Worm (Caenorhabditis elegans) whole organism, L3 larva: ENCODE data around the gene clec-247.

Experiments
- R02D3.7 ChIP-seq: fragments of 150-350 bp; optimal IDR thresholded peaks from 2 replicates; lab custom pipeline; 2014; ENCODE audit warnings: missing biosample characterization, missing genetic modification characterization
- aly-2 ChIP-seq: fragments of 150-350 bp; optimal IDR thresholded peaks from 2 replicates; lab custom pipeline; 2014; ENCODE audit warnings: missing biosample characterization, missing genetic modification characterization
- ama-1 ChIP-seq: fragments of 150-350 bp; optimal IDR thresholded peaks from 2 replicates; lab custom pipeline; 2018
- ceh-28 ChIP-seq: fragments of 150-350 bp; optimal IDR thresholded peaks from 2 replicates; lab custom pipeline; 2014; ENCODE audit warnings: missing biosample characterization, missing genetic modification reagents, missing genetic modification characterization
- ceh-82 ChIP-seq: fragments of 150-350 bp; optimal IDR thresholded peaks from 2 replicates; lab custom pipeline; 2014; ENCODE audit warnings: missing biosample characterization, missing genetic modification characterization
- ceh-9 ChIP-seq: sonication (generic microtip); optimal IDR thresholded peaks from 2 replicates; lab custom pipeline; 2018; ENCODE audit warnings: missing biosample characterization, missing genetic modification characterization
- daf-12 ChIP-seq: fragments of 150-350 bp; optimal IDR thresholded peaks from 2 replicates; lab custom pipeline; 2014; ENCODE audit warnings: missing biosample characterization, missing genetic modification reagents, missing genetic modification characterization
- egl-5 ChIP-seq: fragments of 150-350 bp; optimal IDR thresholded peaks from 2 replicates; lab custom pipeline; 2017; ENCODE audit warnings: missing biosample characterization, missing genetic modification reagents, missing genetic modification characterization, inconsistent platforms
- elt-1 ChIP-seq: fragments of 150-350 bp; optimal IDR thresholded peaks from 2 replicates; lab custom pipeline; 2014; ENCODE audit warnings: missing biosample characterization, missing genetic modification characterization
- elt-2 ChIP-seq: sonication (generic microtip); optimal IDR thresholded peaks from 2 replicates; lab custom pipeline; 2016; ENCODE audit warnings: missing genetic modification reagents, mild to moderate bottlenecking, missing genetic modification characterization, missing compliant biosample characterization
- elt-3 ChIP-seq, 3 experiments: fragments of 150-350 bp in 1 of 3; sonication (generic microtip) in 2 of 3; optimal IDR thresholded peaks; 2 replicates in 2 of 3; 4 replicates in 1 of 3; lab custom pipeline; 2014 to 2017; ENCODE audit warnings: missing biosample characterization in 3 of 3, missing genetic modification characterization in 3 of 3
- eor-1 ChIP-seq, 2 experiments: fragments of 150-350 bp; optimal IDR thresholded peaks; 2 replicates each; lab custom pipeline; 2014 to 2018; ENCODE audit warnings: missing biosample characterization in 2 of 2, missing genetic modification characterization in 2 of 2
- fkh-10 ChIP-seq: sonication (generic microtip); optimal IDR thresholded peaks from 2 replicates; lab custom pipeline; 2017; ENCODE audit warnings: missing biosample characterization, missing genetic modification reagents, missing genetic modification characterization
- fkh-2 ChIP-seq: fragments of 150-350 bp; optimal IDR thresholded peaks from 2 replicates; lab custom pipeline; 2014; ENCODE audit warnings: missing biosample characterization, missing genetic modification reagents, missing genetic modification characterization
- hmg-11 ChIP-seq: sonication (generic microtip); optimal IDR thresholded peaks from 2 replicates; lab custom pipeline; 2016; ENCODE audit warnings: missing genetic modification characterization, missing compliant biosample characterization
- jun-1 ChIP-seq: fragments of 150-350 bp; optimal IDR thresholded peaks from 2 replicates; lab custom pipeline; 2014; ENCODE audit warnings: missing biosample characterization, missing genetic modification reagents, missing genetic modification characterization
- lin-15B ChIP-seq: fragments of 150-350 bp; optimal IDR thresholded peaks from 2 replicates; lab custom pipeline; 2014; ENCODE audit warnings: missing biosample characterization, missing genetic modification characterization
- lsy-12 ChIP-seq: sonication (generic microtip); optimal IDR thresholded peaks from 2 replicates; lab custom pipeline; 2016; ENCODE audit warnings: mild to moderate bottlenecking, missing genetic modification characterization, missing compliant biosample characterization
- mdl-1 ChIP-seq: fragments of 150-350 bp; optimal IDR thresholded peaks from 2 replicates; lab custom pipeline; 2014; ENCODE audit warnings: missing biosample characterization, missing genetic modification characterization
- nfya-1 ChIP-seq: sonication (generic microtip); optimal IDR thresholded peaks from 2 replicates; lab custom pipeline; 2017; ENCODE audit warnings: missing genetic modification characterization, mild to moderate bottlenecking, missing compliant biosample characterization, antibody characterized with exemption, moderate library complexity; ENCODE audit not compliant: insufficient read depth
- nhr-11 ChIP-seq: fragments of 150-350 bp; optimal IDR thresholded peaks from 2 replicates; lab custom pipeline; 2014; ENCODE audit warnings: missing biosample characterization, missing genetic modification characterization
- nhr-23 ChIP-seq: fragments of 150-350 bp; optimal IDR thresholded peaks from 2 replicates; lab custom pipeline; 2014; ENCODE audit warnings: missing biosample characterization, missing genetic modification reagents, missing genetic modification characterization
- nhr-237 ChIP-seq: fragments of 150-350 bp; optimal IDR thresholded peaks from 2 replicates; lab custom pipeline; 2014; ENCODE audit warnings: missing biosample characterization, missing genetic modification characterization
- nhr-25 ChIP-seq: sonication (generic microtip); optimal IDR thresholded peaks from 2 replicates; lab custom pipeline; 2017; ENCODE audit warnings: missing biosample characterization, missing genetic modification characterization
- nhr-28 ChIP-seq: fragments of 150-350 bp; optimal IDR thresholded peaks from 2 replicates; lab custom pipeline; 2014; ENCODE audit warnings: missing biosample characterization, missing genetic modification characterization
- nhr-43 ChIP-seq: sonication (generic microtip); optimal IDR thresholded peaks from 2 replicates; lab custom pipeline; 2016; ENCODE audit warnings: mild to moderate bottlenecking, missing genetic modification characterization, missing compliant biosample characterization; ENCODE audit not compliant: poor library complexity, severe bottlenecking
- nhr-67 ChIP-seq: fragments of 150-350 bp; optimal IDR thresholded peaks from 2 replicates; lab custom pipeline; 2014; ENCODE audit warnings: missing biosample characterization, missing genetic modification characterization
- nhr-76 ChIP-seq: fragments of 150-350 bp; sonication (generic microtip); optimal IDR thresholded peaks from 5 replicates; lab custom pipeline; 2014; ENCODE audit warnings: missing biosample characterization, missing genetic modification characterization
- nhr-77 ChIP-seq: fragments of 150-350 bp; optimal IDR thresholded peaks from 2 replicates; lab custom pipeline; 2014; ENCODE audit warnings: missing biosample characterization, missing genetic modification characterization
- pqm-1 ChIP-seq: fragments of 150-350 bp; optimal IDR thresholded peaks from 2 replicates; lab custom pipeline; 2017; ENCODE audit warnings: missing biosample characterization, missing genetic modification characterization, inconsistent platforms
- sea-2 ChIP-seq: fragments of 150-350 bp; sonication (generic microtip); optimal IDR thresholded peaks from 4 replicates; lab custom pipeline; 2014; ENCODE audit warnings: missing biosample characterization, missing genetic modification reagents, missing genetic modification characterization
- skn-1 ChIP-seq: fragments of 150-350 bp; optimal IDR thresholded peaks from 2 replicates; lab custom pipeline; 2014; ENCODE audit warnings: missing biosample characterization, missing genetic modification characterization
- snpc-4 ChIP-seq: fragments of 150-350 bp; optimal IDR thresholded peaks from 2 replicates; lab custom pipeline; 2014; ENCODE audit warnings: missing biosample characterization, missing genetic modification characterization
- tbx-2 ChIP-seq: sonication (generic microtip); optimal IDR thresholded peaks from 2 replicates; lab custom pipeline; 2016; ENCODE audit warnings: mild to moderate bottlenecking, missing genetic modification characterization, missing compliant biosample characterization
- unc-39 ChIP-seq: sonication (generic microtip); optimal IDR thresholded peaks from 4 replicates; lab custom pipeline; 2017; ENCODE audit warnings: missing biosample characterization, missing genetic modification characterization
- unc-62 ChIP-seq: fragments of 150-350 bp; sonication (generic microtip); optimal IDR thresholded peaks from 4 replicates; lab custom pipeline; 2014; ENCODE audit warnings: missing biosample characterization, missing genetic modification reagents, missing genetic modification characterization
- zag-1 ChIP-seq: fragments of 150-350 bp; optimal IDR thresholded peaks from 2 replicates; lab custom pipeline; 2014; ENCODE audit warnings: missing biosample characterization, missing genetic modification characterization
- ztf-4 ChIP-seq: fragments of 150-350 bp; optimal IDR thresholded peaks from 2 replicates; lab custom pipeline; 2014; ENCODE audit warnings: missing biosample characterization, missing genetic modification characterization

The clec-247 gene

DNA sequence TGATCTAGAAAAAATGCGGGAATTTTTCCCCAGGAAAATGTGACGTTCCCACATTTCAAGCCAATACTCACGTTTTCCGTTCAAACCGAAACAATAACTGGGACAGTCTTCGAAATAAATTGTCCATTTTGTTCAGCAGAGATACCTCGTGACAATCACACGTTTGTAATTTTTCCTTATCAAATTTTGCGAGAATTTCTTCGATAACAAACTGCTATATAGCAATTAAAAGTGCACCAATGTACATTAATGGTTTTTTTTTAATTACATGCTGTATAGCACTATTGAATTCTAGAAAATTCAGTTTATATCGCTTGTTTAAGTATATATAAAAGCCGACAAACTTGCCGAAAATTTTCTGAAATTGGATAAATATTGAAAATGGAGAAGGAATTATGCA lies 16.5 kb upstream of the clec-247 start, which contains the start of gene R10E8.6:
TSS of gene R10E8.6 (minus strand) at position 154 of the 400 bp plus-strand sequence.
- peak; percentile 90 for TF ChIP-seq elt-2
- TF ChIP-seq pqm-1 (tag; lab: Kevin White, UChicago), result peak; percentile 70
- no peak for TF ChIP-seq elt-3 (tag; optimal IDR thresholded peaks at IDR 0.05; lab: Kevin White, UChicago)
- TF ChIP-seq jun-1, result peak; percentile 21

DNA sequence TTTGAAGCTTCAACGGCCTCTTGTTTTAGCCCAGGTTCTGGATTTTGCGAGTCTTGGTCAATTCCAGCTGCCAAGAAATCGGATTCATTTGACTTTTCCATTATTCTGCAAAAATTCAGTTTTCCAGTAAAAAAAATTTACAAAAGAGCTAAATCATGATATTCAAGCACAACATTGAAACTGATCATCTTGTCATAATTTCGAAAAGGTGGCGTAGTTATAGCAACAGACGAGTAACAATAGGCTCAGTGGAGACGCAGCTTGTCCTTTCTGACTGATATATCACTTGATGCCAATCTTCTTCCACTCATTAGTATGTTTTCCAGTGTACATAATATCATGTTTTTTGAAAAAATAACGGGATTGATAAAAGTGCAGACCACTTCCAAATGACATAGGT lies 14.0 kb upstream of the clec-247 start, which contains the start of gene fbxa-213:
TSS of gene fbxa-213 (minus strand) at position 101 of the 400 bp plus-strand sequence.
- TF ChIP-seq nhr-28, result no peak
- no peak for TF ChIP-seq elt-2
- TF ChIP-seq tbx-2 (tag; lab: Kevin White, UChicago), result no peak
- TF ChIP-seq nhr-67, result no peak
- no peak for TF ChIP-seq snpc-4
- TF ChIP-seq sea-2 (GFP tag; lab: Kevin White, UChicago), result no peak
- no peak for TF ChIP-seq nhr-237 (tag; lab: Kevin White, UChicago)
- no peak for TF ChIP-seq nhr-76
- TF ChIP-seq R02D3.7 (tag; lab: Kevin White, UChicago), result no peak
- TF ChIP-seq nfya-1 (tag; lab: Kevin White, UChicago), result no peak
- no peak for TF ChIP-seq eor-1 (tag; optimal IDR thresholded peaks at IDR 0.05; lab: Kevin White, UChicago)
- no peak for TF ChIP-seq ceh-28
- TF ChIP-seq fkh-10 (GFP tag; lab: Kevin White, UChicago), result no peak
- no peak for TF ChIP-seq elt-3 (tag; optimal IDR thresholded peaks at IDR 0.05; lab: Kevin White, UChicago)
- TF ChIP-seq unc-62, result no peak
- TF ChIP-seq zag-1 (tag; lab: Kevin White, UChicago), result no peak
- no peak for TF ChIP-seq elt-1 (tag; lab: Kevin White, UChicago)
- no peak for TF ChIP-seq egl-5 (tag; lab: Kevin White, UChicago)
- TF ChIP-seq nhr-77 (tag; lab: Kevin White, UChicago), result no peak

DNA sequence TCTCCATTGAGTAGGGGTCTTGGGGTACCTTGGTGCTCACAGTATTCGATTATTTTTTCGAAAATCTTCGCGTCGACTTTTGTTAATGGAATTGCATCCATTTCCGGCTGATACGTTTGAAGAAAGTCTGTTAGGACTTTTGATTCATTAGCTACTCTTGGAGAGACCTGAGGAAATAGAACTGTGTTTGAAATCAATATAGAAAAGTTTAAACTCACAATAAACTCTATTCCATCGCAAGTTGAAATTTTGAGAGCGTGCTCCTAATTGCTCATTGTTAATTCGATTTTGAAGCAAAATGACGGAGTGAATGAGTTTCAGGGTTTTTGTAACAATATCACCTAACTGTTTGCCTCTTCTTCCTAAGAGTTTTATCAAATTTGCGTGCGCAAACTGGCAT lies 12.8 kb upstream of the clec-247 start, which contains the start of gene skr-6:
TSS of gene skr-6 (minus strand) at position 101 of the 400 bp plus-strand sequence.
- TF ChIP-seq ceh-9 (tag; lab: Kevin White, UChicago) (no peak), nhr-25 (tag; lab: Kevin White, UChicago) (no peak), nhr-23 (tag; lab: Kevin White, UChicago) (no peak), daf-12 (tag; lab: Kevin White, UChicago) (no peak), aly-2 (no peak), nhr-67 (no peak), skn-1 (tag; lab: Kevin White, UChicago) (no peak), nfya-1 (tag; lab: Kevin White, UChicago) (no peak), egl-5 (tag; lab: Kevin White, UChicago) (no peak), nhr-11 (tag; lab: Kevin White, UChicago) (no peak)
- TF ChIP-seq, all 47 proteins: peak for 0

DNA sequence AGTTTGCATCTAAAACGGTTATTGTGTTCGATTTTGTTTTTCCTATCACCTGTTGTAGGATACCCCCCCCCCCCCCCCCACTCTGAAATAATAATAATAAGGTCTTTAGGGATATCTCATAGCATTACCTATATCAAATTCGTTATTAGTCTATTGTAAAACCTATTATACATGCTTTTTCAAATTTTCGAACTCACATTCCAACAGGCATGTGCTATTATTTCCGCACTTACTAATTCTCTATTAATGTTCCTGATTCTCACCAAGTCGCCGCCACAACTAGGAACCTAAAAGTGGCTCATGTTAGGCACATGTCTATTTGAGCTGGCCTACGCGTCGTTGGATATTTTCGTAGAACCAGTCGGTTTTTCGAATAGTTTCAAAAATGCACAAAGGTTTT lies 12.3 kb upstream of the clec-247 start, which contains the start of gene Y37H2C.4:
TSS of gene Y37H2C.4 (plus strand) at position 301 of the 400 bp plus-strand sequence.
- TF ChIP-seq elt-1 (tag; lab: Kevin White, UChicago), result no peak
- no peak for TF ChIP-seq daf-12 (tag; lab: Kevin White, UChicago)
- no peak for TF ChIP-seq ceh-28
- no peak for TF ChIP-seq ztf-4 (tag; lab: Kevin White, UChicago)
- no peak for TF ChIP-seq fkh-2 (tag; lab: Kevin White, UChicago)
- no peak for TF ChIP-seq lsy-12 (tag; lab: Kevin White, UChicago)
- no peak for TF ChIP-seq sea-2 (GFP tag; lab: Kevin White, UChicago)
- TF ChIP-seq nhr-76, result no peak
- TF ChIP-seq fkh-10 (GFP tag; lab: Kevin White, UChicago), result no peak
- no peak for TF ChIP-seq jun-1
- TF ChIP-seq nhr-67, result no peak
- no peak for TF ChIP-seq ceh-82 (tag; lab: Kevin White, UChicago)
- no peak for TF ChIP-seq lin-15B (tag; lab: Kevin White, UChicago)
- TF ChIP-seq, all 47 proteins: peak for 0

DNA sequence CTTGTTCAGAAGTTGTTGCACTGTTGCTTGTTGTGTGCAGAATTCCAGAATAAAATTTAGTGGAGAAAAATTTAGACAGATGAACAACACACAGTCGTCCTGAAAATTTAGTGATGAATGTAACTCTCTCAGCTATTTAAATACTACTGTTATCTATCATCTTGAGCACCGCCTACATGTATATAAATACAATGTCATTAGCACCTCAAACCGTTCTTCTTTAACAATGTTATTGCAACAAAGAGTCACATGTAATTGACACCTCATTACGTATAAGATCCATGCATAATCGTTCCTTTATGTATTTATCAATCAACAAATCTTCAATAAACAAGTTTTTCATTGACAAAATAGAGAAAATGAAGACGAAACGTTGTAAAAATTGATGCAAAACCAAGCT lies 1.9 kb upstream of the clec-247 start, which contains the start of gene Y51A2A.16:
TSS of gene Y51A2A.16 (minus strand) at position 101 of the 400 bp plus-strand sequence.
- TF ChIP-seq sea-2 (GFP tag; lab: Kevin White, UChicago), result no peak
- no peak for TF ChIP-seq nfya-1 (tag; lab: Kevin White, UChicago)
- TF ChIP-seq hmg-11 (tag; lab: Kevin White, UChicago), result no peak
- TF ChIP-seq ama-1 (lab: Kevin White, UChicago), result no peak
- no peak for TF ChIP-seq nhr-43 (tag; lab: Kevin White, UChicago)
- TF ChIP-seq ztf-4 (tag; lab: Kevin White, UChicago), result no peak
- TF ChIP-seq elt-1 (tag; lab: Kevin White, UChicago), result no peak
- no peak for TF ChIP-seq eor-1 (tag; optimal IDR thresholded peaks at IDR 0.05; lab: Kevin White, UChicago)
- no peak for TF ChIP-seq nhr-237 (tag; lab: Kevin White, UChicago)
- no peak for TF ChIP-seq nhr-11 (tag; lab: Kevin White, UChicago)
- no peak for TF ChIP-seq snpc-4
- TF ChIP-seq unc-39, result no peak
- no peak for TF ChIP-seq elt-3 (tag; optimal IDR thresholded peaks at IDR 0.05; lab: Kevin White, UChicago)
- no peak for TF ChIP-seq mdl-1
- TF ChIP-seq, all 47 proteins: peak for 0
